Worm (Caenorhabditis elegans) whole organism, L4/young adult: ENCODE measurements around the gene pir-2.

ENCODE experiments used
- W03F9.2 ChIP-seq: fragments of 150-350 bp; optimal IDR thresholded peaks from 2 replicates; lab custom pipeline; 2014; ENCODE audit warnings: missing biosample characterization, missing genetic modification characterization
- dao-5 ChIP-seq: sonication (generic microtip); optimal IDR thresholded peaks from 2 replicates; lab custom pipeline; 2016; ENCODE audit warnings: missing genotype, missing genetic modification characterization, moderate library complexity, missing compliant biosample characterization
- him-1 ChIP-seq: sonication (generic microtip); optimal IDR thresholded peaks from 2 replicates; lab custom pipeline; 2016; ENCODE audit warnings: missing genotype, missing genetic modification reagents, missing genetic modification characterization, missing compliant biosample characterization

DNA sequence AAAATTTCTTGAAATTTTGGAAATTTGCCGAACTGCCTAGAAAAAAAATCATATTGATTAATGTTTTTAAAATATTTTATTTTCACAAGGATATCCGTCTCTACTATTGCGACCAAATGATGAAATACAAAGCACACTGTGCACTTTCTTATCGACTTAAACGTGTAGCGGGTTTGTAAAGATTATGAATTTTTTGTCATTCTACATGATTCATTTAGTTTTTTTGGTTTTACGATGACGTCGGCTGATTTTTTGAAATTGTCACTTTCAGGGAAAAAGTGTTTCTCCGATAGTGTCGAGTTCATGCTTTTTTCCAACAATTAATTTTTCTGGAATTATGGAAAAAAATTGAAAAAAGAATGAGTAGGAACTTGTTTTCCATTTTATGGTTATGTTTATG lies 33.1 kb upstream of the pir-2 start:
- TF ChIP-seq W03F9.2 (no peak), dao-5 (tag; lab: Kevin White, UChicago) (no peak), him-1 (tag; lab: Kevin White, UChicago) (no peak)
